Worm (Caenorhabditis elegans) whole organism, L3 larva: ENCODE data around the gene osta-2.
A peak's percentile ranks its signal among the peaks of the same experiment; 100 is the strongest.

Source experiments
- R02D3.7 ChIP-seq: fragments of 150-350 bp; optimal IDR thresholded peaks from 2 replicates; lab custom pipeline; 2014; ENCODE audit warnings: missing biosample characterization, missing genetic modification characterization
- aly-2 ChIP-seq: fragments of 150-350 bp; optimal IDR thresholded peaks from 2 replicates; lab custom pipeline; 2014; ENCODE audit warnings: missing biosample characterization, missing genetic modification characterization
- ama-1 ChIP-seq: fragments of 150-350 bp; optimal IDR thresholded peaks from 2 replicates; lab custom pipeline; 2018
- ceh-16 ChIP-seq: sonication (generic microtip); optimal IDR thresholded peaks from 2 replicates; lab custom pipeline; 2017; ENCODE audit warnings: missing biosample characterization, missing genetic modification characterization
- ceh-28 ChIP-seq: fragments of 150-350 bp; optimal IDR thresholded peaks from 2 replicates; lab custom pipeline; 2014; ENCODE audit warnings: missing biosample characterization, missing genetic modification reagents, missing genetic modification characterization
- ceh-82 ChIP-seq: fragments of 150-350 bp; optimal IDR thresholded peaks from 2 replicates; lab custom pipeline; 2014; ENCODE audit warnings: missing biosample characterization, missing genetic modification characterization
- daf-12 ChIP-seq: fragments of 150-350 bp; optimal IDR thresholded peaks from 2 replicates; lab custom pipeline; 2014; ENCODE audit warnings: missing biosample characterization, missing genetic modification reagents, missing genetic modification characterization
- egl-5 ChIP-seq: fragments of 150-350 bp; optimal IDR thresholded peaks from 2 replicates; lab custom pipeline; 2017; ENCODE audit warnings: missing biosample characterization, missing genetic modification reagents, missing genetic modification characterization, inconsistent platforms
- elt-2 ChIP-seq: sonication (generic microtip); optimal IDR thresholded peaks from 2 replicates; lab custom pipeline; 2016; ENCODE audit warnings: missing genetic modification reagents, mild to moderate bottlenecking, missing genetic modification characterization, missing compliant biosample characterization
- elt-3 ChIP-seq, 3 experiments: fragments of 150-350 bp in 1 of 3; sonication (generic microtip) in 2 of 3; optimal IDR thresholded peaks; 2 replicates in 2 of 3; 4 replicates in 1 of 3; lab custom pipeline; 2014 to 2017; ENCODE audit warnings: missing biosample characterization in 3 of 3, missing genetic modification characterization in 3 of 3
- eor-1 ChIP-seq, 2 experiments: fragments of 150-350 bp; optimal IDR thresholded peaks; 2 replicates each; lab custom pipeline; 2014 to 2018; ENCODE audit warnings: missing biosample characterization in 2 of 2, missing genetic modification characterization in 2 of 2
- fkh-10 ChIP-seq: sonication (generic microtip); optimal IDR thresholded peaks from 2 replicates; lab custom pipeline; 2017; ENCODE audit warnings: missing biosample characterization, missing genetic modification reagents, missing genetic modification characterization
- fkh-2 ChIP-seq: fragments of 150-350 bp; optimal IDR thresholded peaks from 2 replicates; lab custom pipeline; 2014; ENCODE audit warnings: missing biosample characterization, missing genetic modification reagents, missing genetic modification characterization
- fos-1 ChIP-seq: fragments of 150-350 bp; optimal IDR thresholded peaks from 2 replicates; lab custom pipeline; 2014; ENCODE audit warnings: missing biosample characterization, missing genetic modification characterization
- hmg-11 ChIP-seq: sonication (generic microtip); optimal IDR thresholded peaks from 2 replicates; lab custom pipeline; 2016; ENCODE audit warnings: missing genetic modification characterization, missing compliant biosample characterization
- jun-1 ChIP-seq: fragments of 150-350 bp; optimal IDR thresholded peaks from 2 replicates; lab custom pipeline; 2014; ENCODE audit warnings: missing biosample characterization, missing genetic modification reagents, missing genetic modification characterization
- lin-15B ChIP-seq: fragments of 150-350 bp; optimal IDR thresholded peaks from 2 replicates; lab custom pipeline; 2014; ENCODE audit warnings: missing biosample characterization, missing genetic modification characterization
- lin-39 ChIP-seq: fragments of 150-350 bp; optimal IDR thresholded peaks from 2 replicates; lab custom pipeline; 2018; ENCODE audit warnings: missing biosample characterization, missing genetic modification reagents, missing genetic modification characterization
- lsy-12 ChIP-seq: sonication (generic microtip); optimal IDR thresholded peaks from 2 replicates; lab custom pipeline; 2016; ENCODE audit warnings: mild to moderate bottlenecking, missing genetic modification characterization, missing compliant biosample characterization
- mdl-1 ChIP-seq: fragments of 150-350 bp; optimal IDR thresholded peaks from 2 replicates; lab custom pipeline; 2014; ENCODE audit warnings: missing biosample characterization, missing genetic modification characterization
- mml-1 ChIP-seq: fragments of 150-350 bp; sonication (generic microtip); optimal IDR thresholded peaks from 3 replicates; lab custom pipeline; 2014; ENCODE audit warnings: missing biosample characterization, missing genetic modification characterization
- nfya-1 ChIP-seq: sonication (generic microtip); optimal IDR thresholded peaks from 2 replicates; lab custom pipeline; 2017; ENCODE audit warnings: missing genetic modification characterization, mild to moderate bottlenecking, missing compliant biosample characterization, antibody characterized with exemption, moderate library complexity; ENCODE audit not compliant: insufficient read depth
- nhr-11 ChIP-seq: fragments of 150-350 bp; optimal IDR thresholded peaks from 2 replicates; lab custom pipeline; 2014; ENCODE audit warnings: missing biosample characterization, missing genetic modification characterization
- nhr-12 ChIP-seq: fragments of 150-350 bp; optimal IDR thresholded peaks from 2 replicates; lab custom pipeline; 2014; ENCODE audit warnings: missing biosample characterization, missing genetic modification characterization
- nhr-237 ChIP-seq: fragments of 150-350 bp; optimal IDR thresholded peaks from 2 replicates; lab custom pipeline; 2014; ENCODE audit warnings: missing biosample characterization, missing genetic modification characterization
- nhr-25 ChIP-seq: sonication (generic microtip); optimal IDR thresholded peaks from 2 replicates; lab custom pipeline; 2017; ENCODE audit warnings: missing biosample characterization, missing genetic modification characterization
- nhr-28 ChIP-seq: fragments of 150-350 bp; optimal IDR thresholded peaks from 2 replicates; lab custom pipeline; 2014; ENCODE audit warnings: missing biosample characterization, missing genetic modification characterization
- nhr-43 ChIP-seq: sonication (generic microtip); optimal IDR thresholded peaks from 2 replicates; lab custom pipeline; 2016; ENCODE audit warnings: mild to moderate bottlenecking, missing genetic modification characterization, missing compliant biosample characterization; ENCODE audit not compliant: poor library complexity, severe bottlenecking
- nhr-67 ChIP-seq: fragments of 150-350 bp; optimal IDR thresholded peaks from 2 replicates; lab custom pipeline; 2014; ENCODE audit warnings: missing biosample characterization, missing genetic modification characterization
- nhr-76 ChIP-seq: fragments of 150-350 bp; sonication (generic microtip); optimal IDR thresholded peaks from 5 replicates; lab custom pipeline; 2014; ENCODE audit warnings: missing biosample characterization, missing genetic modification characterization
- sea-2 ChIP-seq: fragments of 150-350 bp; sonication (generic microtip); optimal IDR thresholded peaks from 4 replicates; lab custom pipeline; 2014; ENCODE audit warnings: missing biosample characterization, missing genetic modification reagents, missing genetic modification characterization
- skn-1 ChIP-seq: fragments of 150-350 bp; optimal IDR thresholded peaks from 2 replicates; lab custom pipeline; 2014; ENCODE audit warnings: missing biosample characterization, missing genetic modification characterization
- snpc-4 ChIP-seq: fragments of 150-350 bp; optimal IDR thresholded peaks from 2 replicates; lab custom pipeline; 2014; ENCODE audit warnings: missing biosample characterization, missing genetic modification characterization
- tbx-2 ChIP-seq: sonication (generic microtip); optimal IDR thresholded peaks from 2 replicates; lab custom pipeline; 2016; ENCODE audit warnings: mild to moderate bottlenecking, missing genetic modification characterization, missing compliant biosample characterization
- unc-39 ChIP-seq: sonication (generic microtip); optimal IDR thresholded peaks from 4 replicates; lab custom pipeline; 2017; ENCODE audit warnings: missing biosample characterization, missing genetic modification characterization
- zag-1 ChIP-seq: fragments of 150-350 bp; optimal IDR thresholded peaks from 2 replicates; lab custom pipeline; 2014; ENCODE audit warnings: missing biosample characterization, missing genetic modification characterization
- ztf-11 ChIP-seq: fragments of 150-350 bp; optimal IDR thresholded peaks from 2 replicates; lab custom pipeline; 2014; ENCODE audit warnings: missing biosample characterization, missing genetic modification characterization
- ztf-4 ChIP-seq: fragments of 150-350 bp; optimal IDR thresholded peaks from 2 replicates; lab custom pipeline; 2014; ENCODE audit warnings: missing biosample characterization, missing genetic modification characterization

The osta-2 gene

DNA sequence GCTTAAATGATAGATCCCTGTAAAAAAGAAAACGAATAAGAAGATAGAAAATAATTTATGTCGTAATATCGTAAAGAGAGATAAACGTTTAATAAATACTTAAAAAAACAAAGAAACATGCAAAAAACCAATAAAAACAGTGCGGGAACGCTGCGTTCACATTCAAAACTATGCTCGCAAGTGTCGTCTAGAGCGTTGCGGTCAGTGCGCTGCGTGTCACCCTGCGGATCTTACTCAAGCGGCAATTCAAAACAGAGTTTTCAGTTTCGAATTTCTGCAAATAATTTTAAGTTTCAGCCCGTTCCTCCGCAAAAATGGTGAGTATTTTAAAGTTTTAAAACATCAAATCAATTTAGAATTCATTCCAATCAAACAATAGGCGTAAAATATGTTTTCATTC is 7.3 kb downstream of the osta-2 start, which contains the start of the genes tiar-1 and lelo-4 (continued):
- no peak for TF ChIP-seq ceh-28 (tag; lab: Kevin White, UChicago)
- no peak for TF ChIP-seq nhr-76
- no peak for TF ChIP-seq ztf-4
- TF ChIP-seq elt-2 (tag; lab: Kevin White, UChicago): peak; percentile 76
- no peak for TF ChIP-seq mdl-1 (tag; lab: Kevin White, UChicago)
- no peak for TF ChIP-seq fkh-10
- TF ChIP-seq nhr-67 (tag; lab: Kevin White, UChicago): no peak
- TF ChIP-seq nhr-11 (tag; lab: Kevin White, UChicago): no peak
- TF ChIP-seq eor-1 (tag; optimal IDR thresholded peaks at IDR 0.05; lab: Kevin White, UChicago): no peak
- TF ChIP-seq snpc-4 (tag; lab: Kevin White, UChicago): peak; percentile 84

DNA sequence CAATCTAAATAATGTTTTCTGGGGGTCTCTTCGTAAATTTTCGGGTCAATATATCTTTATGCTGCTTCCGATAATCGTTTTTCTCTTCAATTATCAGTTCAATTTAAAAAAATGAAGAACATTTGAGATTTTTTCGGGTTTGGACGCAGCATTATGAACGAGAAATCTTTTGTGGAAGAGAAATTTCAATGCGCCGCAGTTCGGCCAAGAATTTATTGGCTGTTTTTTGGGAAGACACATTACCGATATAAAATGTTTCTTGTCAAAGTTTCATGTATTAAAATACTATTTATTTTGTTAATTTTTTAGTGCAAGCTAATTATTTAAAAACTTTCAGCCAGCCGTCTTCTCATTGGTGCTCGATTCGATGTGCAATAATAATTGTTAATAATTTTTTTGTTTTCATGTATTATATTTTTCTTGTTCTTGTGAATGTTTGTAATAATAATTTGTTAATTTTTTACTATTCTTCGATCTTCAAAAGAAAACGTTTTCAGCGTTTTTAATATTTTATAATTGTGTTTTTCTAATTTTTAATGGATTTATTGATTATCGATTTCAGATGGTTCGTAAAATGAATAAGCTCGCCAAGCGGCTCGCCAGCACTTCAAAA is 8.4 kb downstream of the osta-2 start, which contains the start of the genes C18A3.10 and C18A3.3:
Gene C18A3.10 (minus strand): TSS at position 101 of the 613 bp plus-strand sequence.
Gene C18A3.3 (plus strand): TSS at position 563 of the 613 bp plus-strand sequence.
- TF ChIP-seq nhr-237 (tag; lab: Kevin White, UChicago) (no peak), nhr-43 (tag; lab: Kevin White, UChicago) (no peak), ceh-16 (tag; lab: Kevin White, UChicago) (no peak), eor-1 (tag; optimal IDR thresholded peaks at IDR 0.05; lab: Kevin White, UChicago) (no peak), nhr-28 (no peak), skn-1 (tag; lab: Kevin White, UChicago) (no peak), sea-2 (GFP tag; lab: Kevin White, UChicago) (no peak), mdl-1 (tag; lab: Kevin White, UChicago) (no peak), fkh-10 (no peak), lin-39 (tag; lab: Kevin White, UChicago) (no peak), daf-12 (tag; lab: Kevin White, UChicago) (no peak), nhr-76 (no peak), mml-1 (tag; lab: Kevin White, UChicago) (no peak), elt-3 (tag; optimal IDR thresholded peaks at IDR 0.05; lab: Kevin White, UChicago) (no peak), fkh-2 (tag; lab: Kevin White, UChicago) (no peak)

DNA sequence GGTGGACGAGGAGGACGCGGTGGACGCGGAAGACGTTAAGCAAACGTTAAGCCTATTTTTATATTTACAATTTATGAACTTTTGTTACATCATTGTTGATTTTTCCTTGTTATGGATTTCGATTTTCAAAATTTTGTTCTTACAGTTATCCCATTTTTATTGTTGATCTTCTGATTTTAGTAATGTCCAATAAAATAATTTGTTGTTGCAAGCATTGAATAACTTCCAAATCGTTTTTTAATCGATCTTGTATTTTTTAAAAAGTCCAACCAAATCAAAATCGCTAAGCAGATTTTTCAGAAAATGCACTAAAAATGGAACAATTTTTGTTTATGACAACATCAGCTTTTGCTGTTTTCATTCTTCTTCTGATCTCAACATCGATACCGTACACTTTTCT is 10.3 kb downstream of the osta-2 start, which contains the start of gene zipt-3:
Gene zipt-3 (plus strand): TSS at position 301 of the 400 bp plus-strand sequence.
- TF ChIP-seq mdl-1 (tag; lab: Kevin White, UChicago) (no peak), elt-3 (tag; optimal IDR thresholded peaks at IDR 0.05; lab: Kevin White, UChicago) (no peak), zag-1 (no peak), fkh-2 (tag; lab: Kevin White, UChicago) (no peak), lin-39 (tag; lab: Kevin White, UChicago) (no peak), nfya-1 (tag; lab: Kevin White, UChicago) (no peak), nhr-25 (tag; lab: Kevin White, UChicago) (no peak), unc-39 (no peak), skn-1 (tag; lab: Kevin White, UChicago) (no peak), aly-2 (tag; lab: Kevin White, UChicago) (no peak), ama-1 (lab: Kevin White, UChicago) (no peak), hmg-11 (no peak), sea-2 (GFP tag; lab: Kevin White, UChicago) (no peak), eor-1 (tag; optimal IDR thresholded peaks at IDR 0.05; lab: Kevin White, UChicago) (no peak), tbx-2 (tag; lab: Kevin White, UChicago) (no peak), R02D3.7 (tag; lab: Kevin White, UChicago) (no peak), nhr-12 (no peak), lin-15B (tag; lab: Kevin White, UChicago) (no peak)

DNA sequence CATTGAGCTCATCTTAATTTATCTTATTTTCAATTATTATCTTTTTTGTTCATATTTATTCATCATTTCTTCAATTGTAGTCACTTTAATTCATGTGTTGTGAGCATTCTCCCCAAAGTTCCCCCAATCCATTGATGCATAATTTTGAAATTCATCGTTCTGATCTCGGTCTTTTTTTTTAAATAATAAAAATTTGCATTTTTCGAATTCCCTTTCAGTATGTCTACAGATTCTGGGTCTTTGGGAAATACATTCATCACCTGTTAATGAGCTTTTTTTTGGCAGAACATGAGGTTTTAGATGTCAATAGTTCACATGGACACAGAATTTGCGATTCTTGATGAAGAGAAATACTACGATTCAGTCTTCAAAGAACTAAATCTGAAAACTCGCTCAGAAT is 12.4 kb downstream of the osta-2 start, which contains the start of gene damt-1:
Gene damt-1 (plus strand): TSS at position 301 of the 400 bp plus-strand sequence.
- no peak for TF ChIP-seq nhr-11 (tag; lab: Kevin White, UChicago)
- no peak for TF ChIP-seq ceh-82 (tag; lab: Kevin White, UChicago)
- TF ChIP-seq elt-2 (tag; lab: Kevin White, UChicago): no peak
- TF ChIP-seq fos-1 (tag; lab: Kevin White, UChicago): no peak
- TF ChIP-seq tbx-2 (tag; lab: Kevin White, UChicago): no peak
- no peak for TF ChIP-seq nhr-12
- TF ChIP-seq nhr-43 (tag; lab: Kevin White, UChicago): no peak
- TF ChIP-seq ztf-11 (tag; lab: Kevin White, UChicago): no peak
- TF ChIP-seq ama-1 (lab: Kevin White, UChicago): no peak
- no peak for TF ChIP-seq R02D3.7 (tag; lab: Kevin White, UChicago)
- no peak for TF ChIP-seq ztf-4
- no peak for TF ChIP-seq fkh-2 (tag; lab: Kevin White, UChicago)
- no peak for TF ChIP-seq lsy-12 (tag; lab: Kevin White, UChicago)
- no peak for TF ChIP-seq lin-39 (tag; lab: Kevin White, UChicago)
- no peak for TF ChIP-seq egl-5 (tag; lab: Kevin White, UChicago)
- no peak for TF ChIP-seq ceh-28 (tag; lab: Kevin White, UChicago)
- TF ChIP-seq jun-1 (tag; lab: Kevin White, UChicago): no peak
- TF ChIP-seq ceh-16 (tag; lab: Kevin White, UChicago): no peak
